Worm (Caenorhabditis elegans): ENCODE data around the gene C32D5.7.

C32D5.7 gene

DNA sequence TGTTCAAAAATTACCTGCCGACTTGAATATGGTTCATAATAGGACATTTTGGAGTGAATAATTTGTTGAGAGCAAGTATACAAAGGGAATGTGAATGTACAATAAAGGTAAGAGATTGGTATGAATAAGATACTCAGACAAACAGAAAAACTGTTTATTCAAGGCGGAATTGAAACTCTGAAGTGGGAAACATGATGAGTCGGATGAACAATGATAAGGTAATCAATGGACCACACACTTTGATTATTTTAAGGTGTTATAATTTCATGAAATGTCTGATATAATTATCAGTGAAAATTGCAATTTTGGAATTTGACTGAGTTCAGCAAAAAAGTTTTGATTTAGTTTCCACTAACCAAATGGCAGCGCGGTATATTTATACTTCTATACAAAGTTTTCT lies 337 bp downstream of the C32D5.7 start:
- TF ChIP-seq daf-16 (GFP tag; optimal IDR thresholded peaks at IDR 0.05) (no peak), daf-16 (tag; optimal IDR thresholded peaks at IDR 0.05) (peak; percentile 59), lsy-2 (tag; optimal IDR thresholded peaks at IDR 0.05) (peak in 1 of 2 experiments; percentile 11), pqm-1 (tag; optimal IDR thresholded peaks at IDR 0.05) (peak; percentile 51), dve-1 (tag; optimal IDR thresholded peaks at IDR 0.05; ENCODE audit: insufficient read depth) (peak; percentile 33), dpl-1 (GFP tag; optimal IDR thresholded peaks at IDR 0.05) (no peak), lin-13 (GFP tag; optimal IDR thresholded peaks at IDR 0.05) (no peak), aha-1 (tag) (peak; percentile 74), ZK546.5 (tag; optimal IDR thresholded peaks at IDR 0.05) (no peak), Y105C5A.15 (GFP tag; IDR thresholded peaks at IDR 0.05) (no peak), ceh-62 (tag; optimal IDR thresholded peaks at IDR 0.05) (no peak), lim-7 (GFP tag; IDR thresholded peaks at IDR 0.05) (no peak), hif-1 (tag; optimal IDR thresholded peaks at IDR 0.05) (no peak)

DNA sequence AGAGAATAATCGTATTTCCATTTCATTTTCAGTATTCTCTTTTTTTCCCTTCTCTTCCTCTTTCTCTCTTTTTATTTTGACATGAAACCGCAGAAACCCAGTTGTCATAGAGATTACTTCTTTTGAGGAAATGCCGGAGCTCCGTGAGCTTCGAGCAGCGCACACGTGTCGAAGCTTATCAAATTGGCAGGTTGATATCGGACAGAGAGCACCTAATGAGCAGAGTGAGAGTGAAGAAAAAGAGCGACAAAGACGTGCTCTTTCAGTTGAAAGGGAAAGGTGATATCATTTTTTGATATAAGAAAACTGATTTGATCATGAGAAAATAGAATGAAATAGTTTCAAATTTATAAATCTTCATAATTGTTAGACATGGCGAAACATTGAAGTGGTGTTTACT lies 4.5 kb downstream of the C32D5.7 start, which contains the start of gene C32D5.14:
C32D5.14 (plus strand) TSS at position 131 of the 400 bp plus-strand sequence.
- TF ChIP-seq daf-8 (GFP tag; IDR thresholded peaks at IDR 0.05), result no peak
- no peak for TF ChIP-seq ctbp-1 (GFP tag; IDR thresholded peaks at IDR 0.05)
- TF ChIP-seq lim-7 (GFP tag; IDR thresholded peaks at IDR 0.05), result no peak
- TF ChIP-seq daf-19 (GFP tag; conservative IDR thresholded peaks at IDR 0.05), result no peak
- peak; percentile 54 for TF ChIP-seq dve-1 (tag; optimal IDR thresholded peaks at IDR 0.05; ENCODE audit: insufficient read depth)
- no peak for TF ChIP-seq nhr-25 (tag; optimal IDR thresholded peaks at IDR 0.05; ENCODE audit: borderline replicate concordance, insufficient read depth)
- TF ChIP-seq ZK337.2 (GFP tag; IDR thresholded peaks at IDR 0.05), result no peak
- no peak for TF ChIP-seq zip-2 (tag; optimal IDR thresholded peaks at IDR 0.05)
- TF ChIP-seq lin-1 (GFP tag; IDR thresholded peaks at IDR 0.05), result no peak
- TF ChIP-seq snpc-1.2 (GFP tag; IDR thresholded peaks at IDR 0.05), result no peak
- TF ChIP-seq set-16 (GFP tag; IDR thresholded peaks at IDR 0.05), result no peak
- TF ChIP-seq ceh-20 (GFP tag; IDR thresholded peaks at IDR 0.05), result no peak
- no peak for TF ChIP-seq lin-39 (tag; optimal IDR thresholded peaks at IDR 0.05)
- TF ChIP-seq zip-11 (GFP tag; IDR thresholded peaks at IDR 0.05), result no peak
- no peak for TF ChIP-seq spr-1 (tag; optimal IDR thresholded peaks at IDR 0.05)
- no peak for TF ChIP-seq gei-8 (GFP tag; optimal IDR thresholded peaks at IDR 0.05)
- TF ChIP-seq dmd-6 (GFP tag; IDR thresholded peaks at IDR 0.05), result peak; percentile 84
- no peak for TF ChIP-seq zfp-2 (tag; optimal IDR thresholded peaks at IDR 0.05)
- TF ChIP-seq nhr-48 (tag; optimal IDR thresholded peaks at IDR 0.05), result no peak
- no peak for TF ChIP-seq ceh-82 (tag; optimal IDR thresholded peaks at IDR 0.05)
- no peak for TF ChIP-seq saeg-2 (GFP tag; IDR thresholded peaks at IDR 0.05)
- no peak for TF ChIP-seq aly-2 (tag; optimal IDR thresholded peaks at IDR 0.05)
- TF ChIP-seq nhr-76 (tag; optimal IDR thresholded peaks at IDR 0.05), result no peak
- no peak for TF ChIP-seq nhr-10 (tag; optimal IDR thresholded peaks at IDR 0.05)
- TF ChIP-seq spr-3 (GFP tag; optimal IDR thresholded peaks at IDR 0.05), result no peak
- TF ChIP-seq snpc-4 (tag; optimal IDR thresholded peaks at IDR 0.05), result no peak
- TF ChIP-seq lin-13 (GFP tag; optimal IDR thresholded peaks at IDR 0.05), result no peak
- no peak for TF ChIP-seq daf-16 (GFP tag; optimal IDR thresholded peaks at IDR 0.05)
- peak; percentile 27 for TF ChIP-seq daf-16 (tag; optimal IDR thresholded peaks at IDR 0.05)
- TF ChIP-seq nhr-102 (tag; optimal IDR thresholded peaks at IDR 0.05), result no peak
- TF ChIP-seq nhr-41 (GFP tag; IDR thresholded peaks at IDR 0.05), result no peak
- TF ChIP-seq F10B5.3 (tag; optimal IDR thresholded peaks at IDR 0.05), result no peak
- TF ChIP-seq mes-2 (tag; optimal IDR thresholded peaks at IDR 0.05; ENCODE audit: poor library complexity, severe bottlenecking), result no peak
- TF ChIP-seq egl-43 (GFP tag; IDR thresholded peaks at IDR 0.05), result no peak
- TF ChIP-seq cey-2 (tag; optimal IDR thresholded peaks at IDR 0.05; ENCODE audit: borderline replicate concordance, insufficient read depth), result no peak
- TF ChIP-seq Y5F2A.4 (GFP tag; optimal IDR thresholded peaks at IDR 0.05), result no peak
- no peak for TF ChIP-seq daf-12 (tag; optimal IDR thresholded peaks at IDR 0.05)
- TF ChIP-seq sdz-12 (GFP tag; optimal IDR thresholded peaks at IDR 0.05), result no peak
- no peak for TF ChIP-seq nhr-6 (tag; optimal IDR thresholded peaks at IDR 0.05)
- TF ChIP-seq lin-29 (GFP tag; IDR thresholded peaks at IDR 0.05), result no peak
- no peak for TF ChIP-seq ztf-7 (tag; optimal IDR thresholded peaks at IDR 0.05)
- TF ChIP-seq rbr-2 (tag; optimal IDR thresholded peaks at IDR 0.05), result no peak
- no peak for TF ChIP-seq php-3 (GFP tag; IDR thresholded peaks at IDR 0.05)
